Fruit fly (Drosophila melanogaster) S2 (cell line): ENCODE data around the gene RagA-B.

Experiments used
- CG8478 ChIP-seq: fragments of >200 bp; optimal IDR thresholded peaks from 2 replicates; lab custom pipeline; 2018
- CTCF ChIP-seq, 2 experiments: fragments of >200 bp; optimal IDR thresholded peaks; 2 replicates each; lab custom pipeline; 2018

- TF ChIP-seq CTCF (optimal IDR thresholded peaks at IDR 0.05; lab: Kevin White, UChicago) (no peak), CG8478 (lab: Kevin White, UChicago) (no peak)
These were observed 38.4 kb downstream of the RagA-B start for dm6 chr3R:8945502-8946324.
